Worm (Caenorhabditis elegans): Measurements from ENCODE around the gene C34E11.2.

Gene C34E11.2

DNA sequence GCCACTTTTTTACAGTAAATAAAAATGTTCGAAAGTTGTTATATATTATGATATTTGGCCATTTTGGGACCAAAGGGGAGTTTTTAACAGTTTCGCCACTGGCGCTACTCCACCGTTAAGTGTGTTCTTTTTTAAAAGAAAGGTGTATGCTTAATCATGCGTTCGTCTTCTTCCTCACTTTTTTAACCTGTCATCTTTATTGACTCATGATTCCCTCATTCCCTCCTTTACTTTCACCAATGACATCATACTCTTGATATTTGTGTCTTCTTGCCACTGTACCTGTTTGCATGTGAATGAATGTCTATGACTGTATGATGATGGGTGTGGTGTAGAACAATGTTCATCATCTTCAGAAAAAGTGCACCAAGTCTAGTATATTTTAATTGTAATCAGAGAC lies 23.9 kb downstream of the C34E11.2 start (continued):
- TF ChIP-seq nhr-85 (tag) (peak; percentile 75), fkh-4 (tag; optimal IDR thresholded peaks at IDR 0.05; ENCODE audit: borderline replicate concordance) (no peak), mef-2 (tag; optimal IDR thresholded peaks at IDR 0.05) (no peak), lin-35 (GFP tag; optimal IDR thresholded peaks at IDR 0.05) (peak in 1 of 2 experiments; percentile 17), isw-1 (GFP tag; IDR thresholded peaks at IDR 0.05) (no peak), nhr-76 (tag; optimal IDR thresholded peaks at IDR 0.05) (no peak)

DNA sequence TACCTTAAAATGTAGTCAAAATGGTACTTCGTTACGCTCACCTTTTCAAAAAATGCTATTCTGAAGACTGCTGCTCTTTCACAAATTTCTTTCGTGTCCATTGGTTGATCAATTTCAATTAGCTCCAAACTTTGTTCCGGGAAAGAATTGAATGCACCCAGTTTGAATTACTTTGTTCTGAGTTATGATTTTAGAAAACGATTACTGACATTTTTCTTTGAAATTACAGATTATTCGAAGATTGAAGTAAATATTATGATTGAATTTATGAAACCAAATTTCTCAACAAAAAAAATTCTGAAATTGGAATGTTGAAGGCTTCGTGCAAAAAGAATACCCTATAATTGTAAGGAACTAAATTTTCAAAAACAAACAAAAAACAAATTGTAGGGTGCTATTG lies 30.3 kb downstream of the C34E11.2 start, which contains the start of gene Y102F5A.1:
Gene Y102F5A.1, minus strand, starts transcription at position 101 of the 400 bp plus-strand sequence.
- TF ChIP-seq nhr-90 (tag; optimal IDR thresholded peaks at IDR 0.05; ENCODE audit: poor library complexity) (no peak), ceh-8 (GFP tag; optimal IDR thresholded peaks at IDR 0.05) (no peak)

- TF ChIP-seq ceh-82 (tag; optimal IDR thresholded peaks at IDR 0.05), result no peak
- no peak for TF ChIP-seq efl-1 (optimal IDR thresholded peaks at IDR 0.05)
- TF ChIP-seq efl-1 (GFP tag; optimal IDR thresholded peaks at IDR 0.05 in 1 of 2), result peak in 1 of 2 experiments; percentile 29
- peak; percentile 26 for TF ChIP-seq fkh-8 (tag; optimal IDR thresholded peaks at IDR 0.05)
- TF ChIP-seq nhr-19 (GFP tag; conservative IDR thresholded peaks at IDR 0.05), result no peak
- TF ChIP-seq snu-23 (GFP tag; optimal IDR thresholded peaks at IDR 0.05), result no peak
Measured at ce11 chrX:11769278-11769677, 45.3 kb downstream of the C34E11.2 start, which contains the start of gene ttx-3. Gene ttx-3 (minus strand): TSS chrX:11769378.

DNA sequence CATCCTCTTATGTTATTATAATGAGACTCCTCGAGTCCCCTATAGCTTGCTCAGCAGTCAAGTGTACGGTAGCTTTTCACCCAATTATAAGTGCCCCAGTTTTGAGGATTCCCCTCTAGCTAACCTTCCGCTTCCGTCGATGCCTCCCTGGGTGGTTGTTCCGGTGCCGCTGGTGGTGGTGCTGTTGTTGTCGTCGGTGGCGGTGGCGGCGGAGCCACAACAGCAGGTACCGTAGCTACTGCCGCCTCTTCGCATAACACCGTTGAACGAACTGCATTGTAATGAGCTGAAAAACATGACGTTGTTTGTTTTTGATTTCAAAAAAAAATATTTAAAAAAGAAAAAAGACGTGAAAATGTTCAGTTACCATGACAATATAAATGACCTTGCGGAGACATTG lies 48.1 kb downstream of the C34E11.2 start:
- TF ChIP-seq skn-1 (tag; optimal IDR thresholded peaks at IDR 0.05) (no peak), F16B12.6 (tag; optimal IDR thresholded peaks at IDR 0.05) (no peak), tlp-1 (tag; optimal IDR thresholded peaks at IDR 0.05) (no peak), snpc-4 (tag; optimal IDR thresholded peaks at IDR 0.05) (no peak), ztf-11 (tag; optimal IDR thresholded peaks at IDR 0.05) (no peak), nhr-12 (tag; optimal IDR thresholded peaks at IDR 0.05) (no peak), elt-2 (tag; optimal IDR thresholded peaks at IDR 0.05) (no peak), dpl-1 (GFP tag; optimal IDR thresholded peaks at IDR 0.05) (no peak), alr-1 (tag; optimal IDR thresholded peaks at IDR 0.05; ENCODE audit: borderline replicate concordance) (no peak), hlh-17 (GFP tag; optimal IDR thresholded peaks at IDR 0.05; ENCODE audit: borderline replicate concordance) (no peak), unc-130 (tag; optimal IDR thresholded peaks at IDR 0.05) (no peak), rnt-1 (tag; optimal IDR thresholded peaks at IDR 0.05) (no peak), ztf-4 (tag; optimal IDR thresholded peaks at IDR 0.05) (no peak), egl-13 (tag; optimal IDR thresholded peaks at IDR 0.05) (no peak), ceh-88 (GFP tag; IDR thresholded peaks at IDR 0.05) (no peak), unc-30 (tag; optimal IDR thresholded peaks at IDR 0.05) (no peak), grh-1 (GFP tag; IDR thresholded peaks at IDR 0.05) (no peak), fkh-10 (GFP tag; optimal IDR thresholded peaks at IDR 0.05) (no peak)

DNA sequence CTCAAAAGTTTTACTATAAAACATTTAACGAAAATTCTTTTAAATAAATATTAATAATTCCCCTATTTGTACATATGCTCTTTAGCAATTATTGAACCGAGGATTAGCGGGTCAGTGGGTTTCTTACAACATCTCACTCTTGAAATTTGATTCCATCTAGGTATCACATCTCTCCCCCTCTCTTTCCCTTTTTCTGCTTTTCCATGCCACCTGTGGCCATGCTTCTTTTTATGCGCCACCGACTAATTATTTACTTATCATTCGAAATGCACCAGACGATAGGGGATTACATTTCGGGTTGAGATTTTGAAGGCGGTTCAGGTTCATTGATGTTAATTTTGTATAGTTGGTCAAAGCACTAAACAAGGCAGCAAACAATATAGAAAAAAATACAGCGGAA lies 48.7 kb downstream of the C34E11.2 start:
- no peak for TF ChIP-seq ztf-11 (tag; optimal IDR thresholded peaks at IDR 0.05)
- no peak for TF ChIP-seq efl-1 (optimal IDR thresholded peaks at IDR 0.05)
- peak in 1 of 2 experiments; percentile 59 for TF ChIP-seq efl-1 (GFP tag; optimal IDR thresholded peaks at IDR 0.05 in 1 of 2)
- TF ChIP-seq ces-1 (GFP tag; optimal IDR thresholded peaks at IDR 0.05), result no peak
- TF ChIP-seq ama-1 (optimal IDR thresholded peaks at IDR 0.05), result no peak

DNA sequence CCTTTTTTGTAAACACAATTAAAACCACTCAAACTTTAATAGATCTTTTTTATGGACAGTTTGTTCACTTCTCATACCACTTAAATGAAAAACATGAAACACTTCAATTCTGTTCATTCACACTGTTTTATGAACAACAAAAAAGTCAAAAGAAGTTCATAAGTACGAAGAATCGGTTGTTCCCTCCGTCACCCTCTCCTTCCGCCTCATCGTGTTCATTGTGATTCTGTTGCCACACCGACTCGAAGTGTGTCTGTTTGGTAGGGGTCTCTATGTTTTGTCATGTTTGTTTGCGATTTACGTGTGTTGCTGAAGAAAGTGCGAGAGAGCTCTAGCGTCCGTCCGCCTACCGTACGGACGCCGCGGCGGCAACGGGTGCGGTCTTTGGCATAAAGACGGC lies 55.7 kb downstream of the C34E11.2 start, which contains the start of gene lact-7:
Gene lact-7, plus strand, starts transcription at position 301 of the 400 bp plus-strand sequence.
- TF ChIP-seq isw-1 (GFP tag; IDR thresholded peaks at IDR 0.05), result no peak
- TF ChIP-seq Y116A8C.19 (tag; optimal IDR thresholded peaks at IDR 0.05; ENCODE audit: borderline replicate concordance), result no peak
- no peak for TF ChIP-seq unc-98 (GFP tag; IDR thresholded peaks at IDR 0.05)
- TF ChIP-seq alr-1 (tag; optimal IDR thresholded peaks at IDR 0.05; ENCODE audit: borderline replicate concordance), result no peak
- no peak for TF ChIP-seq irx-1 (tag; optimal IDR thresholded peaks at IDR 0.05)
- no peak for TF ChIP-seq zip-4 (GFP tag; optimal IDR thresholded peaks at IDR 0.05)
- no peak for TF ChIP-seq sptf-1 (tag; optimal IDR thresholded peaks at IDR 0.05)
- no peak for TF ChIP-seq ceh-88 (GFP tag; IDR thresholded peaks at IDR 0.05)
- no peak for TF ChIP-seq mep-1 (tag; optimal IDR thresholded peaks at IDR 0.05)
- TF ChIP-seq jun-1 (tag; optimal IDR thresholded peaks at IDR 0.05), result no peak
- no peak for TF ChIP-seq swsn-7 (tag; optimal IDR thresholded peaks at IDR 0.05)
- no peak for TF ChIP-seq C34B4.2 (tag; optimal IDR thresholded peaks at IDR 0.05)
- no peak for TF ChIP-seq lin-13 (GFP tag; optimal IDR thresholded peaks at IDR 0.05)
- no peak for TF ChIP-seq tbx-2 (tag; optimal IDR thresholded peaks at IDR 0.05)
- no peak for TF ChIP-seq C04F5.9 (tag; optimal IDR thresholded peaks at IDR 0.05)
